Worm (Caenorhabditis elegans) whole organism, L1 larva: Measurements from ENCODE around the gene T22D1.18.

ENCODE experiments used
- C04F5.9 ChIP-seq: sonication (generic microtip); optimal IDR thresholded peaks from 2 replicates; lab custom pipeline; 2016; ENCODE audit warnings: missing genetic modification characterization, missing compliant biosample characterization
- C16A3.4 ChIP-seq: fragments of 150-350 bp; optimal IDR thresholded peaks from 2 replicates; lab custom pipeline; 2014; ENCODE audit warnings: missing biosample characterization, missing genetic modification characterization
- F16B12.6 ChIP-seq: fragments of 150-350 bp; optimal IDR thresholded peaks from 2 replicates; lab custom pipeline; 2014; ENCODE audit warnings: missing biosample characterization, missing genetic modification characterization
- aha-1 ChIP-seq: fragments of 150-350 bp; optimal IDR thresholded peaks from 2 replicates; lab custom pipeline; 2014; ENCODE audit warnings: missing biosample characterization, missing genetic modification characterization
- ama-1 ChIP-seq: fragments of 150-350 bp; optimal IDR thresholded peaks from 2 replicates; lab custom pipeline; 2014
- ceh-8 ChIP-seq: fragments of 200-800 bp; sonication (Bioruptor generic); optimal IDR thresholded peaks from 2 replicates; lab custom pipeline; 2018; ENCODE audit warnings: mild to moderate bottlenecking, missing genetic modification characterization, moderate library complexity, missing compliant biosample characterization
- ceh-82 ChIP-seq, 3 experiments: fragments of 150-350 bp in 1 of 3; sonication (generic microtip) in 2 of 3; optimal IDR thresholded peaks; 2 replicates each; lab custom pipeline; 2014 to 2017; ENCODE audit warnings: missing biosample characterization in 3 of 3, missing genetic modification characterization in 3 of 3
- ceh-88 ChIP-seq: fragments of 200-800 bp; sonication (Bioruptor generic); IDR thresholded peaks from 2 replicates; pipeline ENCODE4 v1.3.6; 2022; ENCODE audit warnings: missing genetic modification characterization, missing compliant biosample characterization
- ceh-90 ChIP-seq: sonication (generic microtip); optimal IDR thresholded peaks from 2 replicates; lab custom pipeline; 2016; ENCODE audit warnings: missing genetic modification characterization, missing compliant biosample characterization
- ces-1 ChIP-seq: fragments of 150-350 bp; optimal IDR thresholded peaks from 2 replicates; lab custom pipeline; 2014; ENCODE audit warnings: missing biosample characterization, missing genetic modification reagents, missing genetic modification characterization
- dpl-1 ChIP-seq, 3 experiments: fragments of 150-350 bp in 2 of 3; sonication (generic microtip) in 1 of 3; optimal IDR thresholded peaks; 2 replicates each; lab custom pipeline; 2014 to 2017; ENCODE audit warnings: missing biosample characterization in 3 of 3, missing genetic modification characterization in 3 of 3, missing genetic modification reagents in 3 of 3
- dsc-1 ChIP-seq: sonication (generic microtip); optimal IDR thresholded peaks from 2 replicates; lab custom pipeline; 2016; ENCODE audit warnings: mild to moderate bottlenecking, missing genetic modification characterization, missing compliant biosample characterization
- efl-1 ChIP-seq, 4 experiments: fragments of 150-350 bp; optimal IDR thresholded peaks in 3 of 4; peaks in 1 of 4; 1 replicate in 1 of 4; 2 replicates in 3 of 4; lab custom pipeline; 2014; ENCODE audit warnings: missing biosample characterization in 2 of 4, missing genetic modification characterization in 2 of 4, missing genetic modification reagents in 2 of 4
- egl-13 ChIP-seq: sonication (generic microtip); optimal IDR thresholded peaks from 2 replicates; lab custom pipeline; 2016; ENCODE audit warnings: missing genotype, missing genetic modification reagents, missing genetic modification characterization, missing compliant biosample characterization
- elt-2 ChIP-seq: sonication (generic microtip); optimal IDR thresholded peaks from 2 replicates; lab custom pipeline; 2016; ENCODE audit warnings: missing genetic modification characterization, mild to moderate bottlenecking, inconsistent platforms, missing compliant biosample characterization, missing genetic modification reagents
- fkh-10 ChIP-seq: sonication (generic microtip); optimal IDR thresholded peaks from 2 replicates; lab custom pipeline; 2017; ENCODE audit warnings: missing biosample characterization, missing genetic modification reagents, missing genetic modification characterization
- fkh-8 ChIP-seq: sonication (generic microtip); optimal IDR thresholded peaks from 2 replicates; lab custom pipeline; 2016; ENCODE audit warnings: mild to moderate bottlenecking, missing genetic modification characterization, missing compliant biosample characterization
- grh-1 ChIP-seq: fragments of 200-800 bp; sonication (Bioruptor generic); IDR thresholded peaks from 2 replicates; pipeline ENCODE4 v1.3.6; 2022; ENCODE audit warnings: missing genetic modification reagents, missing genetic modification characterization, missing compliant biosample characterization
- hlh-17 ChIP-seq: fragments of 200-800 bp; sonication (Bioruptor generic); optimal IDR thresholded peaks from 2 replicates; lab custom pipeline; 2018; ENCODE audit warnings: missing genetic modification characterization, mild to moderate bottlenecking, missing compliant biosample characterization, moderate library complexity, borderline replicate concordance
- irx-1 ChIP-seq: sonication (generic microtip); optimal IDR thresholded peaks from 2 replicates; lab custom pipeline; 2016; ENCODE audit warnings: missing genetic modification characterization, missing compliant biosample characterization
- isw-1 ChIP-seq: fragments of 200-800 bp; sonication (Bioruptor generic); IDR thresholded peaks from 2 replicates; pipeline ENCODE4 v1.3.6; 2022; ENCODE audit warnings: missing genetic modification characterization, missing compliant biosample characterization
- jun-1 ChIP-seq: fragments of 150-350 bp; optimal IDR thresholded peaks from 2 replicates; lab custom pipeline; 2014; ENCODE audit warnings: missing biosample characterization, missing genetic modification reagents, missing genetic modification characterization
- lin-14 ChIP-seq: fragments of 200-800 bp; sonication (Bioruptor generic); optimal IDR thresholded peaks from 2 replicates; lab custom pipeline; 2018; ENCODE audit warnings: mild to moderate bottlenecking, missing genetic modification characterization, moderate library complexity, missing compliant biosample characterization
- lin-15B ChIP-seq: fragments of 150-350 bp; sonication (generic microtip); optimal IDR thresholded peaks from 3 replicates; lab custom pipeline; 2014; ENCODE audit warnings: missing biosample characterization, missing genetic modification characterization
- lin-35 ChIP-seq, 2 experiments: fragments of 150-350 bp; optimal IDR thresholded peaks; 2 replicates each; lab custom pipeline; 2014; ENCODE audit warnings: missing biosample characterization in 2 of 2, missing genetic modification characterization in 2 of 2, missing genetic modification reagents in 2 of 2
- lsy-2 ChIP-seq, 2 experiments: fragments of 150-350 bp; optimal IDR thresholded peaks; 2 replicates each; lab custom pipeline; 2014; ENCODE audit warnings: missing biosample characterization in 2 of 2, missing genetic modification characterization in 2 of 2
- mab-9 ChIP-seq: fragments of 200-800 bp; sonication (Bioruptor generic); IDR thresholded peaks from 2 replicates; pipeline ENCODE4 v1.3.6; 2022; ENCODE audit warnings: missing genetic modification reagents, missing genetic modification characterization, missing compliant biosample characterization
- mdl-1 ChIP-seq, 2 experiments: fragments of 150-350 bp; optimal IDR thresholded peaks; 2 replicates each; lab custom pipeline; 2014 to 2017; ENCODE audit warnings: missing biosample characterization in 2 of 2, missing genetic modification characterization in 2 of 2, inconsistent platforms in 1 of 2
- mep-1 ChIP-seq: fragments of 150-350 bp; optimal IDR thresholded peaks from 2 replicates; lab custom pipeline; 2014; ENCODE audit warnings: missing biosample characterization, missing genetic modification characterization
- nhr-28 ChIP-seq: fragments of 150-350 bp; optimal IDR thresholded peaks from 2 replicates; lab custom pipeline; 2014; ENCODE audit warnings: missing biosample characterization, missing genetic modification characterization
- nhr-47 ChIP-seq: sonication (generic microtip); optimal IDR thresholded peaks from 2 replicates; lab custom pipeline; 2016; ENCODE audit warnings: mild to moderate bottlenecking, missing genetic modification characterization, moderate library complexity, missing compliant biosample characterization
- nhr-71 ChIP-seq: sonication (generic microtip); optimal IDR thresholded peaks from 2 replicates; lab custom pipeline; 2016; ENCODE audit warnings: mild to moderate bottlenecking, missing genetic modification characterization, moderate library complexity, missing compliant biosample characterization
- nhr-84 ChIP-seq: sonication (generic microtip); optimal IDR thresholded peaks from 2 replicates; lab custom pipeline; 2017; ENCODE audit warnings: missing biosample characterization, missing genetic modification characterization
- pag-3 ChIP-seq: sonication (generic microtip); optimal IDR thresholded peaks from 2 replicates; lab custom pipeline; 2017; ENCODE audit warnings: missing genetic modification characterization, mild to moderate bottlenecking, missing compliant biosample characterization, antibody characterized with exemption, borderline replicate concordance; ENCODE audit not compliant: insufficient read depth
- snu-23 ChIP-seq: sonication (generic microtip); optimal IDR thresholded peaks from 2 replicates; lab custom pipeline; 2016; ENCODE audit warnings: missing genetic modification characterization, missing compliant biosample characterization
- swsn-7 ChIP-seq: sonication (generic microtip); optimal IDR thresholded peaks from 2 replicates; lab custom pipeline; 2016; ENCODE audit warnings: missing genetic modification characterization, missing compliant biosample characterization
- tbx-2 ChIP-seq: sonication (generic microtip); optimal IDR thresholded peaks from 2 replicates; lab custom pipeline; 2016; ENCODE audit warnings: missing genetic modification characterization, missing compliant biosample characterization
- tlp-1 ChIP-seq: fragments of 150-350 bp; optimal IDR thresholded peaks from 2 replicates; lab custom pipeline; 2014; ENCODE audit warnings: missing biosample characterization, missing genetic modification characterization
- unc-62 ChIP-seq: fragments of 150-350 bp; optimal IDR thresholded peaks from 2 replicates; lab custom pipeline; 2014; ENCODE audit warnings: missing biosample characterization, missing genetic modification reagents, missing genetic modification characterization
- unc-86 ChIP-seq: sonication (generic microtip); optimal IDR thresholded peaks from 2 replicates; lab custom pipeline; 2016; ENCODE audit warnings: missing genetic modification characterization, missing compliant biosample characterization
- xbp-1 ChIP-seq: sonication (generic microtip); optimal IDR thresholded peaks from 2 replicates; lab custom pipeline; 2016; ENCODE audit warnings: missing genetic modification characterization, missing compliant biosample characterization
- zag-1 ChIP-seq: fragments of 150-350 bp; optimal IDR thresholded peaks from 2 replicates; lab custom pipeline; 2014; ENCODE audit warnings: missing biosample characterization, missing genetic modification characterization
- ztf-4 ChIP-seq: fragments of 150-350 bp; optimal IDR thresholded peaks from 2 replicates; lab custom pipeline; 2014; ENCODE audit warnings: missing biosample characterization, missing genetic modification characterization

T22D1.18 gene

ce11 chrIV:6958696-6959095 is 38.7 kb upstream of the T22D1.18 start:
- TF ChIP-seq snu-23 (peak; percentile 3), nhr-71 (tag; lab: Kevin White, UChicago) (peak; percentile 26), lsy-2 (tag; optimal IDR thresholded peaks at IDR 0.05; lab: Kevin White, UChicago) (peak in 1 of 2 experiments; percentile 18), fkh-10 (GFP tag; lab: Kevin White, UChicago) (peak; percentile 1), nhr-84 (no peak), swsn-7 (tag; lab: Kevin White, UChicago) (peak; percentile 14), ceh-82 (tag; optimal IDR thresholded peaks at IDR 0.05; lab: Kevin White, UChicago) (peak in 1 of 3 experiments; percentile 22), fkh-8 (tag; lab: Kevin White, UChicago) (peak; percentile 32), nhr-28 (tag; lab: Kevin White, UChicago) (no peak), mab-9 (0 out of 2 replicates have a peak, but pooled peaks have one; percentile 46), lin-14 (GFP tag; lab: Kevin White, UChicago) (peak; percentile 80), ceh-90 (tag; lab: Kevin White, UChicago) (no peak)

ce11 chrIV:6957341-6957740 is 37.4 kb upstream of the T22D1.18 start, which contains the start of gene jnk-1:
jnk-1 (plus strand) TSS chrIV:6957641.
- TF ChIP-seq zag-1 (tag; lab: Kevin White, UChicago) (no peak), C16A3.4 (tag; lab: Kevin White, UChicago) (no peak), F16B12.6 (tag; lab: Kevin White, UChicago) (no peak), mab-9 (no peak), snu-23 (no peak), lin-35 (GFP tag; optimal IDR thresholded peaks at IDR 0.05; lab: Kevin White, UChicago) (no peak), C04F5.9 (tag; lab: Kevin White, UChicago) (no peak), ceh-88 (GFP tag; lab: Robert Waterston, UW) (no peak), tlp-1 (tag; lab: Kevin White, UChicago) (no peak), hlh-17 (GFP tag; lab: Kevin White, UChicago) (no peak), jun-1 (tag; lab: Kevin White, UChicago) (no peak), ztf-4 (tag; lab: Kevin White, UChicago) (no peak), unc-62 (no peak), pag-3 (no peak), fkh-10 (GFP tag; lab: Kevin White, UChicago) (no peak), aha-1 (no peak), lin-14 (GFP tag; lab: Kevin White, UChicago) (no peak)

- TF ChIP-seq fkh-8 (tag; lab: Kevin White, UChicago), result peak; percentile 20
- TF ChIP-seq ama-1 (lab: Kevin White, UChicago), result no peak
- no peak for TF ChIP-seq ceh-8 (GFP tag; lab: Kevin White, UChicago)
- peak; percentile 15 for TF ChIP-seq tbx-2 (tag; lab: Kevin White, UChicago)
- peak; percentile 76 for TF ChIP-seq fkh-10 (GFP tag; lab: Kevin White, UChicago)
- peak; percentile 23 for TF ChIP-seq dsc-1 (tag; lab: Kevin White, UChicago)
- peak; percentile 56 for TF ChIP-seq unc-86
- TF ChIP-seq mdl-1 (tag; optimal IDR thresholded peaks at IDR 0.05; lab: Kevin White, UChicago), result no peak
- peak; percentile 8 for TF ChIP-seq mep-1 (tag; lab: Kevin White, UChicago)
- peak; percentile 85 for TF ChIP-seq lin-14 (GFP tag; lab: Kevin White, UChicago)
- peak in 1 of 2 experiments; percentile 29 for TF ChIP-seq lsy-2 (tag; optimal IDR thresholded peaks at IDR 0.05; lab: Kevin White, UChicago)
- TF ChIP-seq nhr-71 (tag; lab: Kevin White, UChicago), result peak; percentile 39
- peak; percentile 46 for TF ChIP-seq ces-1
- no peak for TF ChIP-seq lin-15B (tag; lab: Kevin White, UChicago)
- peak; percentile 19 for TF ChIP-seq nhr-47 (tag; lab: Kevin White, UChicago)
- peak; percentile 10 for TF ChIP-seq swsn-7 (tag; lab: Kevin White, UChicago)
Measured at ce11 chrIV:6956668-6957067, 36.7 kb upstream of the T22D1.18 start.

ce11 chrIV:6954682-6955081 is 34.7 kb upstream of the T22D1.18 start:
- TF ChIP-seq elt-2 (tag; lab: Kevin White, UChicago) (no peak), fkh-10 (GFP tag; lab: Kevin White, UChicago) (peak; percentile 95), unc-86 (peak; percentile 59), xbp-1 (tag; lab: Kevin White, UChicago) (no peak), swsn-7 (tag; lab: Kevin White, UChicago) (no peak), efl-1 (optimal IDR thresholded peaks at IDR 0.05; lab: Kevin White, UChicago) (peak in 1 of 2 experiments; percentile 43), efl-1 (GFP tag; optimal IDR thresholded peaks at IDR 0.05 in 1 of 2; lab: Kevin White, UChicago) (peak in 1 of 2 experiments; percentile 41), nhr-47 (tag; lab: Kevin White, UChicago) (peak; percentile 24), lin-14 (GFP tag; lab: Kevin White, UChicago) (peak; percentile 79), pag-3 (no peak), egl-13 (peak; percentile 10), dpl-1 (GFP tag; optimal IDR thresholded peaks at IDR 0.05; lab: Kevin White, UChicago) (peak in 1 of 3 experiments; percentile 45), irx-1 (tag; lab: Kevin White, UChicago) (peak; percentile 37), isw-1 (peak; percentile 8; the same call in 1 of the 2 replicates), lsy-2 (tag; optimal IDR thresholded peaks at IDR 0.05; lab: Kevin White, UChicago) (peak in 1 of 2 experiments; percentile 35), nhr-71 (tag; lab: Kevin White, UChicago) (peak; percentile 22), grh-1 (GFP tag; lab: Robert Waterston, UW) (no peak), lin-35 (GFP tag; optimal IDR thresholded peaks at IDR 0.05; lab: Kevin White, UChicago) (peak in 1 of 2 experiments; percentile 17), mab-9 (no peak)
